Worm (Caenorhabditis elegans) whole organism, early embryonic: ENCODE measurements around the gene F43E12.1.

ENCODE experiments used
- aly-1 ChIP-seq: sonication (generic microtip); optimal IDR thresholded peaks from 2 replicates; lab custom pipeline; 2016; ENCODE audit warnings: missing genetic modification characterization, missing compliant biosample characterization
- ama-1 ChIP-seq: fragments of 150-350 bp; optimal IDR thresholded peaks from 2 replicates; lab custom pipeline; 2014
- ceh-13 ChIP-seq: fragments of 200-800 bp; sonication (Bioruptor generic); optimal IDR thresholded peaks from 2 replicates; lab custom pipeline; 2018; ENCODE audit warnings: mild to moderate bottlenecking, missing genetic modification characterization, missing compliant biosample characterization
- ceh-36 ChIP-seq: sonication (generic microtip); optimal IDR thresholded peaks from 2 replicates; lab custom pipeline; 2016; ENCODE audit warnings: missing genetic modification characterization, inconsistent platforms, missing compliant biosample characterization
- ets-7 ChIP-seq: sonication (generic microtip); optimal IDR thresholded peaks from 2 replicates; lab custom pipeline; 2016; ENCODE audit warnings: missing genotype, missing genetic modification characterization, missing compliant biosample characterization
- flt-1 ChIP-seq: fragments of 200-800 bp; sonication (Bioruptor generic); IDR thresholded peaks from 2 replicates; pipeline ENCODE4 v1.3.6; 2022; ENCODE audit warnings: missing genetic modification characterization, missing compliant biosample characterization
- hnd-1 ChIP-seq: sonication (generic microtip); optimal IDR thresholded peaks from 2 replicates; lab custom pipeline; 2016; ENCODE audit warnings: missing genetic modification characterization, missing compliant biosample characterization
- sea-1 ChIP-seq: fragments of 200-800 bp; sonication (Bioruptor generic); conservative IDR thresholded peaks from 2 replicates; pipeline ENCODE4 v1.3.6; 2022; ENCODE audit warnings: missing genetic modification characterization, missing compliant biosample characterization
- tbx-11 ChIP-seq: fragments of 200-800 bp; sonication (Bioruptor generic); IDR thresholded peaks from 2 replicates; pipeline ENCODE4 v1.3.6; 2022; ENCODE audit warnings: missing genetic modification characterization, missing compliant biosample characterization
- tbx-37 ChIP-seq: fragments of 200-800 bp; sonication (Bioruptor generic); conservative IDR thresholded peaks from 2 replicates; pipeline ENCODE4 v1.3.6; 2022; ENCODE audit warnings: missing genetic modification reagents, missing genetic modification characterization, missing compliant biosample characterization
- tra-4 ChIP-seq: sonication (generic microtip); optimal IDR thresholded peaks from 2 replicates; lab custom pipeline; 2017; ENCODE audit warnings: missing genetic modification characterization, missing compliant biosample characterization

DNA sequence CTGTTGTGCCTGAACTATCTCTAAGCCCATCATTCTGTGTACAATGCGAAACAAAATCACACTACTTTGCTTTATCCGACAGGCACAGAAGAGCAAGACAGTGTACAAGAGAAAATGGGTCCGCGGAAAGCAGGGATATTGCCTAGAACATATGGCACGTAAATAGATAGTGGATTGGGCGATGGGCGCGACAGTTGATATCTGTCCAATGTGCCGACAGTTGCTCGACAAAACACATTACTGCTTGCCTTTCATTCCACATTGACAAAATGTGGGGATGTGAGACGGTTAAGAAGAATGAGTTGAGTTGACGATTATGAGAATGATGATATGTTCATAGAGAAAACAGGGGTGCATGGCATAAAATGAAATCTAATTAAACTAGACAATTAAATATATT lies 47.6 kb downstream of the F43E12.1 start:
- TF ChIP-seq tbx-37 (GFP tag; lab: Robert Waterston, UW): no peak
- TF ChIP-seq ama-1: no peak
- TF ChIP-seq aly-1 (tag; lab: Kevin White, UChicago): no peak
- no peak for TF ChIP-seq ets-7
- no peak for TF ChIP-seq ceh-36 (tag; lab: Kevin White, UChicago)
- no peak for TF ChIP-seq tra-4
- TF ChIP-seq tbx-11 (GFP tag; lab: Robert Waterston, UW): no peak
- no peak for TF ChIP-seq hnd-1
- TF ChIP-seq ceh-13 (GFP tag; lab: Kevin White, UChicago): no peak
- TF ChIP-seq flt-1: no peak
- TF ChIP-seq sea-1 (GFP tag; lab: Robert Waterston, UW): no peak
